Worm (Caenorhabditis elegans): ENCODE measurements around the gene fbxb-83.

DNA sequence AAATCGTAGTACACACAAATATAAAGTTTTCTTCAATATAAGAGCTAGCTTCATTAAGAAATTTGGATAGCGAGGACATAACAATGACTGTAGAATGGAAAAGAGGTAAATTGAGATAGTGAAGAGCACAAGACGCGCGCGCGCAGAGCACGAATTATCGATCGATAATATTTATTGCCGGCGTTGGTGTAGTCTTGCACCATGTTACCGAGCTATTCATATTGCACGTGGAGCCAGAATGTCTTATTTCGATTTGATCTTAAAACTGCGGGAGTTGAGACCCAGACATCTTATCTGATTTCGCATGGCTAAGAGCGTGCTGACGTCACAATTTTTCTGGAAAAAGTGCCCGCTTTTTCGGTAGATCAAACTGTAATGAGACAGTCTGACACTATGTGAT lies 24.5 kb upstream of the fbxb-83 start, which contains the start of gene F40G9.18:
- TF ChIP-seq hlh-6 (tag; optimal IDR thresholded peaks at IDR 0.05) (no peak), fkh-10 (GFP tag; optimal IDR thresholded peaks at IDR 0.05) (no peak), pqm-1 (tag; optimal IDR thresholded peaks at IDR 0.05) (no peak), hlh-30 (tag; optimal IDR thresholded peaks at IDR 0.05; ENCODE audit: insufficient read depth) (no peak), ama-1 (optimal IDR thresholded peaks at IDR 0.05) (no peak), rnt-1 (tag; optimal IDR thresholded peaks at IDR 0.05) (no peak), tbx-2 (tag; optimal IDR thresholded peaks at IDR 0.05) (no peak), ceh-24 (tag; optimal IDR thresholded peaks at IDR 0.05) (no peak)
